Worm (Caenorhabditis elegans): Measurements from ENCODE around the gene R06F6.8.

The R06F6.8 gene

DNA sequence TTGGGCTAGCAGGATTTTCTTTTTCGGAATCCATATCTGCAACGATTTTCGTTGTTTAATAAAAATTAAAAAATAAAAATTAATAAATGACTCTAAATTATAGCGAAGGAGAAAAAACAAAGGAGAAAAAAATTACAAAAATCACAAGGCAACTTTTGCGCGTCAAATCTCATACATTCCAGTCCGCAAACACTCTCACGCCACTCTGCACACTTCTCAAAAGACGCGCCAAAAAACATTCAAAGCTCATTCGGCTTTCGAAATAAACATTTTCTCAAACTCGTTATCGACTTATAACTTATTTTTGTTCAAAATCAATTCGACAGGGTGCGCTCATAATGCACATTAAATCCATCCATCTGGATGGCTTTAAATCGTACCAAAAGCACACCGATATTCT is 4.3 kb upstream of the R06F6.8 start, which contains the start of the genes R06F6.12 and mix-1:
Gene R06F6.12 (minus strand): TSS at position 36 of the 400 bp plus-strand sequence.
Gene mix-1 (plus strand): TSS at position 201 of the 400 bp plus-strand sequence.
- TF ChIP-seq nhr-90 (tag; optimal IDR thresholded peaks at IDR 0.05): no peak
- peak; percentile 33; the same call in 1 of the 2 replicates for TF ChIP-seq attf-3 (GFP tag; conservative IDR thresholded peaks at IDR 0.05)
- TF ChIP-seq efl-1 (GFP tag; optimal IDR thresholded peaks at IDR 0.05): peak; percentile 83
- TF ChIP-seq pbrm-1 (GFP tag; IDR thresholded peaks at IDR 0.05): 0 out of 2 replicates have a peak, but pooled peaks have one; percentile 44
- TF ChIP-seq lin-54 (GFP tag; optimal IDR thresholded peaks at IDR 0.05): peak; percentile 66
- TF ChIP-seq mcd-1 (GFP tag; IDR thresholded peaks at IDR 0.05): peak; percentile 62
- peak; percentile 62 for TF ChIP-seq lsl-1 (GFP tag; optimal IDR thresholded peaks at IDR 0.05)
- peak; percentile 81 for TF ChIP-seq dpl-1 (GFP tag; optimal IDR thresholded peaks at IDR 0.05)
- peak in 1 of 3 experiments; percentile 81 for TF ChIP-seq lin-35 (GFP tag; optimal IDR thresholded peaks at IDR 0.05)
- TF ChIP-seq madf-8 (GFP tag; conservative IDR thresholded peaks at IDR 0.05): peak; percentile 46
- TF ChIP-seq tbp1 (GFP tag; optimal IDR thresholded peaks at IDR 0.05): no peak
- TF ChIP-seq lin-40 (tag; optimal IDR thresholded peaks at IDR 0.05): peak; percentile 39
- TF ChIP-seq rec-8 (tag; optimal IDR thresholded peaks at IDR 0.05): peak in 1 of 2 experiments; percentile 12
- TF ChIP-seq snpc-4 (GFP tag; optimal IDR thresholded peaks at IDR 0.05): no peak
- peak in 3 of 4 experiments; percentile 3 to 22 (median 16) for TF ChIP-seq snpc-4 (tag; optimal IDR thresholded peaks at IDR 0.05)
- peak; percentile 77 for TF ChIP-seq madf-6 (GFP tag; IDR thresholded peaks at IDR 0.05)
- TF ChIP-seq hlh-12 (tag; optimal IDR thresholded peaks at IDR 0.05): no peak
- TF ChIP-seq snpc-1.3 (tag; optimal IDR thresholded peaks at IDR 0.05; ENCODE audit: insufficient read depth): peak; percentile 10
- TF ChIP-seq F33H1.4 (GFP tag; IDR thresholded peaks at IDR 0.05): peak; percentile 59
- TF ChIP-seq C17E4.6 (GFP tag; IDR thresholded peaks at IDR 0.05): no peak
- peak; percentile 22; the same call in 1 of the 2 replicates for TF ChIP-seq dox-1 (GFP tag; IDR thresholded peaks at IDR 0.05)
- peak; percentile 58 for TF ChIP-seq attf-5 (GFP tag; optimal IDR thresholded peaks at IDR 0.05)
- 0 out of 2 replicates have a peak, but pooled peaks have one; percentile 9 for TF ChIP-seq ceh-91 (GFP tag; IDR thresholded peaks at IDR 0.05)
- TF ChIP-seq mel-28 (tag; optimal IDR thresholded peaks at IDR 0.05; ENCODE audit: borderline replicate concordance): no peak
- no peak for TF ChIP-seq cebp-1 (GFP tag; IDR thresholded peaks at IDR 0.05)
- TF ChIP-seq cebp-1 (tag; optimal IDR thresholded peaks at IDR 0.05): peak; percentile 68
- no peak for TF ChIP-seq ztf-3 (GFP tag; optimal IDR thresholded peaks at IDR 0.05)
- no peak for TF ChIP-seq ceh-100 (GFP tag; IDR thresholded peaks at IDR 0.05)
- peak; percentile 8 for TF ChIP-seq F23B12.7 (tag; optimal IDR thresholded peaks at IDR 0.05; ENCODE audit: insufficient read depth)
- TF ChIP-seq hrde-1 (tag; optimal IDR thresholded peaks at IDR 0.05; ENCODE audit: borderline replicate concordance): no peak
- TF ChIP-seq ceh-40 (GFP tag; IDR thresholded peaks at IDR 0.05): no peak
- TF ChIP-seq snpc-3.4 (tag; optimal IDR thresholded peaks at IDR 0.05): peak; percentile 62
- no peak for TF ChIP-seq die-1 (tag; optimal IDR thresholded peaks at IDR 0.05)

DNA sequence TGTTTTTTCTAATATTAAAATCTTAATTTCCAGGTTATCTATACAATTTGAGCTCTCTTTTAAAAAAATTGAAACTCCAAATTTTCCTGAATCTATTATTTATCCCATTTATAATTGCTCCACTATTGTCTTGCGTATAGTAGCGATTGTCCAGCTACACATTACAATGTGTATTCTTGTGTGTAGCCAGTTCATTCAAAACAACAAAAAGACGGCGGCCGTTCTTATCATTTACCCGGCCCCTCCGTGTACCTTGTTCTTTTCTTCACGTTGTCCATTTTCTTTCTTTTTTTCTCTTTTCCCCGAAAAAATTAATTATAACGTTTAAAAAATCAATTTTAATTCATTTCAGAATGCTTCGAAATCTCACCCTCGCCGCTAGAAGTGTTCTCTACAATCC is 901 bp upstream of the R06F6.8 start, which contains the start of gene ech-4:
Gene ech-4 (plus strand): TSS at position 353 of the 400 bp plus-strand sequence.
- no peak for TF ChIP-seq madf-8 (GFP tag; conservative IDR thresholded peaks at IDR 0.05)
- peak; percentile 8 for TF ChIP-seq nhr-80 (tag; optimal IDR thresholded peaks at IDR 0.05)

DNA sequence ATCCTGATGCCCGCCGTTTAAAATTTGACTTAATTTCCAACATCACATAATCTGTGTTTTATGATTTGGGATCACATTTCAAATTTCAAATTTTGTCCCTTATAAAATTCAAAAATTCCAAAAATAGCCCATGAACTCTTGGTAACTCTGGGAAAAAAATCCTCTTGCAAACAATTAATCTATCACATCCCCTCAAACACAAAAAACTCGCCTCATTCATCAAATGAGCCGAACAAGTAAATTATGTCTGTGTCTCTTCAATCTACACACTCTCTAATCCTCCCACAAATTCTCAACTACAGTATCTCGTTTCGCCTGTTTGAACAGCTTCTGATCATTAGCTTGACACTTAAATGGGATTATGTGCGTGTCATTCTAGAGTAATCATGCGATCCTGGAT is 9.1 kb downstream of the R06F6.8 start, which contains the start of gene msrp-7:
Gene msrp-7 (plus strand): TSS at position 301 of the 400 bp plus-strand sequence.
- TF ChIP-seq B0019.2 (GFP tag; conservative IDR thresholded peaks at IDR 0.05): no peak
- TF ChIP-seq hmg-1.2 (GFP tag; IDR thresholded peaks at IDR 0.05): peak; percentile 50

Data from whole organism, young adult.